Worm (Caenorhabditis elegans) whole organism, midembryonic: ENCODE data around the gene tos-1.

Source experiments
- T22C8.4 ChIP-seq: fragments of 200-800 bp; sonication (Bioruptor generic); IDR thresholded peaks from 2 replicates; pipeline ENCODE4 v1.3.6; 2022; ENCODE audit warnings: missing genetic modification characterization, missing compliant biosample characterization
- cog-1 ChIP-seq: sonication (generic microtip); optimal IDR thresholded peaks from 2 replicates; lab custom pipeline; 2016; ENCODE audit warnings: missing genetic modification characterization, missing compliant biosample characterization
- flt-1 ChIP-seq: fragments of 200-800 bp; sonication (Bioruptor generic); IDR thresholded peaks from 2 replicates; pipeline ENCODE4 v1.3.6; 2022; ENCODE audit warnings: missing genetic modification characterization, missing compliant biosample characterization
- med-1 ChIP-seq: sonication (generic microtip); optimal IDR thresholded peaks from 2 replicates; lab custom pipeline; 2017; ENCODE audit warnings: missing genetic modification characterization, mild to moderate bottlenecking, missing compliant biosample characterization, antibody characterized with exemption, missing genetic modification reagents; ENCODE audit not compliant: insufficient read depth
- ztf-23 ChIP-seq: fragments of 200-800 bp; sonication (Bioruptor generic); IDR thresholded peaks from 2 replicates; pipeline ENCODE4 v1.3.6; 2022; ENCODE audit warnings: missing genetic modification reagents, missing genetic modification characterization, missing compliant biosample characterization

DNA sequence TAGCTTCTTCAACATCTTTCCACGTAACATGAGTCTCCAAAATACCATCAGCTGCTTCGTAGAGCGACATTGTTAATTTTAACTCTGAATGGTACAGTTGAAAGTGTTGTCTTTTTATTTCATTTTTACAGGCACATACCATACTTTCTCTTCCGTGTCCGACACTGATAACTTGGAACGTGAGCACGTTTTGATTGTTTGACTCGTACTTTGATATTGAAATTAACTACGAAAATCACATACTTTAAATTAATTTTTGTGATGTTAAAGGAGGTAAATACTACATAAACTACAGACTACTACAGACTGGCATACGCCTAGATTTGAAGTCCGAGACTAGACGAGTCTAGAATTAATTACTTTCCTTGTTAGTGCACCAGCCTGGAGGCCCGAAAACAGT lies 34.3 kb upstream of the tos-1 start, which contains the start of gene E02C12.10:
- TF ChIP-seq ztf-23 (GFP tag; lab: Robert Waterston, UW) (no peak), med-1 (GFP tag; lab: Kevin White, UChicago) (no peak), T22C8.4 (no peak), cog-1 (tag; lab: Kevin White, UChicago) (no peak), flt-1 (GFP tag; lab: Robert Waterston, UW) (no peak)
